Fruit fly (Drosophila melanogaster) whole organism, embryonic: ENCODE results near the gene Pkg21D.
A peak's percentile ranks its signal among the peaks of the same experiment; 100 is the strongest.

Experiments used
- CG10267 ChIP-seq: fragments of 200-800 bp; sonication (Bioruptor generic); optimal IDR thresholded peaks from 2 replicates; lab custom pipeline; 2018; ENCODE audit warnings: missing biosample characterization, mild to moderate bottlenecking, missing genetic modification characterization, moderate library complexity
- CG11247 ChIP-seq: fragments of 200-800 bp; sonication (Bioruptor generic); IDR thresholded peaks from 2 replicates; pipeline ENCODE4 v1.3.6; 2022; ENCODE audit warnings: missing biosample characterization, missing genetic modification characterization
- CG11560 ChIP-seq: fragments of 200-800 bp; sonication (Bioruptor generic); IDR thresholded peaks from 3 replicates; pipeline ENCODE4 v1.3.6; 2022; ENCODE audit warnings: missing biosample characterization, missing genetic modification characterization
- CG15514 ChIP-seq: fragments of 200-800 bp; sonication (Bioruptor generic); optimal IDR thresholded peaks from 3 replicates; lab custom pipeline; 2017; ENCODE audit warnings: missing biosample characterization, missing genetic modification characterization, mild to moderate bottlenecking, moderate library complexity, missing genetic modification reagents
- CG1603 ChIP-seq: fragments of 200-800 bp; sonication (Bioruptor generic); optimal IDR thresholded peaks from 2 replicates; lab custom pipeline; 2019; ENCODE audit warnings: missing biosample characterization, mild to moderate bottlenecking, missing genetic modification characterization, moderate library complexity
- CG17186 ChIP-seq: fragments of 200-800 bp; sonication (Bioruptor generic); optimal IDR thresholded peaks from 3 replicates; lab custom pipeline; 2017; ENCODE audit warnings: missing biosample characterization, missing genetic modification reagents, missing genetic modification characterization
- CG17612 ChIP-seq: fragments of 200-800 bp; sonication (Bioruptor generic); IDR thresholded peaks from 2 replicates; pipeline ENCODE4 v1.3.6; 2022; ENCODE audit warnings: missing biosample characterization, missing genetic modification characterization
- CG17802 ChIP-seq: fragments of 200-800 bp; sonication (Bioruptor generic); optimal IDR thresholded peaks from 2 replicates; lab custom pipeline; 2018; ENCODE audit warnings: missing biosample characterization, mild to moderate bottlenecking, missing genetic modification characterization, moderate library complexity
- CG17829 ChIP-seq: fragments of 200-800 bp; optimal IDR thresholded peaks from 2 replicates; lab custom pipeline; 2019; ENCODE audit warnings: missing biosample characterization, mild to moderate bottlenecking, missing genetic modification characterization, moderate library complexity
- CG18476 ChIP-seq: fragments of 200-800 bp; sonication (Bioruptor generic); optimal IDR thresholded peaks from 2 replicates; lab custom pipeline; 2016; ENCODE audit warnings: missing biosample characterization, mild to moderate bottlenecking, missing genetic modification characterization
- CG2120 ChIP-seq: fragments of 200-800 bp; sonication (Bioruptor generic); optimal IDR thresholded peaks from 3 replicates; lab custom pipeline; 2016; ENCODE audit warnings: missing biosample characterization, missing genetic modification characterization
- CG2712 ChIP-seq: fragments of 200-800 bp; optimal IDR thresholded peaks from 3 replicates; lab custom pipeline; 2019; ENCODE audit warnings: missing biosample characterization, mild to moderate bottlenecking, missing genetic modification characterization, moderate library complexity
- CG34422 ChIP-seq: fragments of 200-800 bp; sonication (Bioruptor generic); IDR thresholded peaks from 3 replicates; pipeline ENCODE4 v1.3.6; 2022; ENCODE audit warnings: missing biosample characterization, missing genetic modification characterization
- CG3726 ChIP-seq: fragments of 200-800 bp; sonication (Bioruptor generic); IDR thresholded peaks from 3 replicates; pipeline ENCODE4, ENCODE4 v1.3.6; 2022; ENCODE audit warnings: missing biosample characterization, missing genetic modification characterization
- CG6254 ChIP-seq: fragments of 200-800 bp; sonication (Bioruptor generic); optimal IDR thresholded peaks from 3 replicates; lab custom pipeline; 2017; ENCODE audit warnings: mild to moderate bottlenecking, missing biosample characterization, missing genetic modification reagents, missing genetic modification characterization
- CG6689 ChIP-seq: fragments of 200-800 bp; sonication (Bioruptor generic); IDR thresholded peaks from 2 replicates; pipeline ENCODE4 v1.3.6; 2022; ENCODE audit warnings: missing biosample characterization, missing genetic modification characterization
- CG6854 ChIP-seq: fragments of 200-800 bp; sonication (Bioruptor generic); optimal IDR thresholded peaks from 3 replicates; lab custom pipeline; 2017; ENCODE audit warnings: missing biosample characterization, mild to moderate bottlenecking, missing genetic modification characterization
- CG7987 ChIP-seq: fragments of 200-800 bp; sonication (Bioruptor generic); optimal IDR thresholded peaks from 2 replicates; lab custom pipeline; 2018; ENCODE audit warnings: missing biosample characterization, mild to moderate bottlenecking, missing genetic modification characterization, moderate library complexity
- CG8924 ChIP-seq: fragments of 200-800 bp; optimal IDR thresholded peaks from 3 replicates; lab custom pipeline; 2019; ENCODE audit warnings: missing biosample characterization, mild to moderate bottlenecking, missing genetic modification characterization, moderate library complexity
- CG9932 ChIP-seq: fragments of 200-800 bp; sonication (Bioruptor generic); IDR thresholded peaks from 2 replicates; pipeline ENCODE4 v1.3.6; 2022; ENCODE audit warnings: missing biosample characterization, missing genetic modification characterization
- D ChIP-seq, 2 experiments: fragments of 200-800 bp in 1 of 2; fragments of >200 bp in 1 of 2; sonication (Bioruptor generic) in 1 of 2; optimal IDR thresholded peaks; 2 replicates in 1 of 2; 3 replicates in 1 of 2; lab custom pipeline; 2017; ENCODE audit warnings: mild to moderate bottlenecking in 1 of 2, missing biosample characterization in 1 of 2, missing genetic modification characterization in 1 of 2, missing genetic modification reagents in 1 of 2
- Dll ChIP-seq: fragments of 200-800 bp; sonication (Bioruptor generic); IDR thresholded peaks from 4 replicates; pipeline ENCODE4 v1.3.6; 2022; ENCODE audit warnings: missing biosample characterization, missing genetic modification characterization; ENCODE audit not compliant: partially characterized antibody
- Dp ChIP-seq: fragments of 200-800 bp; sonication (Bioruptor generic); optimal IDR thresholded peaks from 2 replicates; lab custom pipeline; 2018; ENCODE audit warnings: missing biosample characterization, mild to moderate bottlenecking, missing genetic modification characterization, moderate library complexity
- E2f2 ChIP-seq: fragments of 200-800 bp; sonication (Bioruptor generic); IDR thresholded peaks from 2 replicates; pipeline ENCODE4 v1.3.6; 2022; ENCODE audit warnings: missing biosample characterization, missing genetic modification characterization
- GATAe ChIP-seq: fragments of 200-800 bp; sonication (Bioruptor generic); conservative IDR thresholded peaks from 2 replicates; pipeline ENCODE4 v1.3.6; 2022; ENCODE audit warnings: missing biosample characterization, missing genetic modification characterization
- MBD-R2 ChIP-seq: fragments of 200-800 bp; sonication (Bioruptor generic); IDR thresholded peaks from 2 replicates; pipeline ENCODE4 v1.3.6; 2022; ENCODE audit warnings: missing biosample characterization, missing genetic modification characterization
- MESR4 ChIP-seq: fragments of 200-800 bp; sonication (Bioruptor generic); optimal IDR thresholded peaks from 2 replicates; lab custom pipeline; 2018; ENCODE audit warnings: missing biosample characterization, mild to moderate bottlenecking, missing genetic modification characterization, moderate library complexity
- Mad ChIP-seq: fragments of 200-800 bp; sonication (Bioruptor generic); optimal IDR thresholded peaks from 2 replicates; lab custom pipeline; 2016; ENCODE audit warnings: missing biosample characterization, missing genetic modification characterization
- Pdp1 ChIP-seq, 2 experiments: fragments of 200-800 bp; sonication (Bioruptor generic); optimal IDR thresholded peaks; 3 replicates each; lab custom pipeline; 2016; ENCODE audit warnings: missing biosample characterization in 2 of 2, missing genetic modification characterization in 2 of 2, mild to moderate bottlenecking in 1 of 2, moderate library complexity in 1 of 2
- Scr ChIP-seq: fragments of 200-800 bp; sonication (Bioruptor generic); IDR thresholded peaks from 2 replicates; pipeline ENCODE4 v1.3.6; 2022; ENCODE audit warnings: missing biosample characterization, missing genetic modification characterization; ENCODE audit not compliant: partially characterized antibody
- amos ChIP-seq: fragments of 200-800 bp; sonication (Bioruptor generic); IDR thresholded peaks from 2 replicates; pipeline ENCODE4 v1.3.6; 2022; ENCODE audit warnings: missing biosample characterization, missing genetic modification characterization; ENCODE audit not compliant: partially characterized antibody
- ato ChIP-seq: fragments of 200-800 bp; sonication (Bioruptor generic); IDR thresholded peaks from 2 replicates; pipeline ENCODE4 v1.3.6; 2022; ENCODE audit warnings: missing biosample characterization, missing genetic modification characterization; ENCODE audit not compliant: partially characterized antibody
- btn ChIP-seq: fragments of 200-800 bp; sonication (Bioruptor generic); optimal IDR thresholded peaks from 2 replicates; lab custom pipeline; 2016; ENCODE audit warnings: missing biosample characterization, missing genetic modification characterization
- chinmo ChIP-seq: fragments of 200-800 bp; sonication (Bioruptor generic); IDR thresholded peaks from 4 replicates; pipeline ENCODE4 v1.3.6; 2022; ENCODE audit warnings: missing biosample characterization, missing genetic modification characterization; ENCODE audit not compliant: partially characterized antibody
- ci ChIP-seq: fragments of 200-800 bp; sonication (Bioruptor generic); IDR thresholded peaks from 3 replicates; pipeline ENCODE4 v1.3.6; 2022; ENCODE audit warnings: missing biosample characterization, missing genetic modification characterization
- crp ChIP-seq, 2 experiments: fragments of 200-800 bp; sonication (Bioruptor generic); optimal IDR thresholded peaks; 2 replicates in 1 of 2; 3 replicates in 1 of 2; lab custom pipeline; 2017; ENCODE audit warnings: missing biosample characterization in 2 of 2, missing genetic modification characterization in 2 of 2, mild to moderate bottlenecking in 1 of 2, moderate library complexity in 1 of 2
- disco-r ChIP-seq: fragments of 200-800 bp; sonication (Bioruptor generic); optimal IDR thresholded peaks from 2 replicates; lab custom pipeline; 2016; ENCODE audit warnings: missing biosample characterization, missing genetic modification characterization
- hbn ChIP-seq: fragments of 200-800 bp; sonication (Bioruptor generic); IDR thresholded peaks from 2 replicates; pipeline ENCODE4 v1.3.6; 2022; ENCODE audit warnings: missing biosample characterization, missing genetic modification characterization; ENCODE audit not compliant: partially characterized antibody
- kah ChIP-seq: fragments of 200-800 bp; sonication (Bioruptor generic); optimal IDR thresholded peaks from 2 replicates; lab custom pipeline; 2018; ENCODE audit warnings: missing biosample characterization, mild to moderate bottlenecking, missing genetic modification characterization
- kni ChIP-seq: fragments of 200-800 bp; sonication (Bioruptor generic); optimal IDR thresholded peaks from 3 replicates; lab custom pipeline; 2017; ENCODE audit warnings: mild to moderate bottlenecking, missing biosample characterization, missing genetic modification reagents, missing genetic modification characterization
- nerfin-1 ChIP-seq: fragments of 200-800 bp; sonication (Bioruptor generic); optimal IDR thresholded peaks from 3 replicates; lab custom pipeline; 2019; ENCODE audit warnings: missing biosample characterization, mild to moderate bottlenecking, missing genetic modification characterization, moderate library complexity
- nom ChIP-seq: fragments of 200-800 bp; sonication (Bioruptor generic); optimal IDR thresholded peaks from 2 replicates; lab custom pipeline; 2017; ENCODE audit warnings: missing biosample characterization, missing genetic modification characterization, mild to moderate bottlenecking, moderate library complexity, missing genetic modification reagents
- odd ChIP-seq: fragments of 200-800 bp; sonication (Bioruptor generic); optimal IDR thresholded peaks from 2 replicates; lab custom pipeline; 2017; ENCODE audit warnings: missing biosample characterization, mild to moderate bottlenecking, missing genetic modification characterization
- repo ChIP-seq: fragments of 200-800 bp; sonication (Bioruptor generic); optimal IDR thresholded peaks from 2 replicates; lab custom pipeline; 2016; ENCODE audit warnings: missing biosample characterization, missing genetic modification characterization
- tup ChIP-seq: fragments of 200-800 bp; sonication (Bioruptor generic); optimal IDR thresholded peaks from 2 replicates; lab custom pipeline; 2016; ENCODE audit warnings: missing biosample characterization, mild to moderate bottlenecking, missing genetic modification characterization, moderate library complexity
- vfl ChIP-seq: fragments of 200-800 bp; sonication (Bioruptor generic); optimal IDR thresholded peaks from 2 replicates; lab custom pipeline; 2016; ENCODE audit warnings: missing biosample characterization, missing genetic modification characterization
- vnd ChIP-seq: fragments of 200-800 bp; sonication (Bioruptor generic); IDR thresholded peaks from 3 replicates; pipeline ENCODE4 v1.3.6; 2022; ENCODE audit warnings: missing biosample characterization, missing genetic modification characterization; ENCODE audit not compliant: partially characterized antibody
- z ChIP-seq: fragments of 200-800 bp; sonication (Bioruptor generic); IDR thresholded peaks from 3 replicates; pipeline ENCODE4 v1.3.6; 2022; ENCODE audit warnings: missing biosample characterization, missing genetic modification characterization

Pkg21D gene

dm6 chr2L:815785-816389 is 25.3 kb upstream of the Pkg21D start, which contains the start of the genes Saf6 and Pex12 (continued):
- TF ChIP-seq CG8924 (no peak), hbn (GFP tag; lab: Robert Waterston, UW) (peak; percentile 76), CG17802 (tag; lab: Kevin White, UChicago) (no peak), CG1603 (tag; lab: Kevin White, UChicago) (peak; percentile 43), CG11247 (GFP tag; lab: Robert Waterston, UW) (no peak), CG2712 (tag; lab: Kevin White, UChicago) (no peak), kni (GFP tag; lab: Kevin White, UChicago) (no peak), repo (GFP tag; lab: Kevin White, UChicago) (no peak), Dll (GFP tag; lab: Robert Waterston, UW) (peak; percentile 89), tup (GFP tag; lab: Kevin White, UChicago) (no peak), D (optimal IDR thresholded peaks at IDR 0.05; lab: Kevin White, UChicago) (peak; percentile 48), D (GFP tag; optimal IDR thresholded peaks at IDR 0.05; lab: Kevin White, UChicago) (no peak), CG17829 (no peak), vnd (GFP tag; lab: Robert Waterston, UW) (peak; percentile 76), nerfin-1 (tag; lab: Kevin White, UChicago) (no peak), CG17186 (no peak), vfl (GFP tag; lab: Kevin White, UChicago) (no peak), GATAe (peak; percentile 37), btn (GFP tag; lab: Kevin White, UChicago) (no peak), Scr (GFP tag; lab: Robert Waterston, UW) (peak; percentile 83), nom (GFP tag; lab: Kevin White, UChicago) (peak; percentile 65), CG6689 (GFP tag; lab: Robert Waterston, UW) (no peak), kah (no peak), E2f2 (GFP tag; lab: Robert Waterston, UW) (peak; percentile 52), CG11560 (tag; lab: Robert Waterston, UW) (no peak), CG18476 (GFP tag; lab: Kevin White, UChicago) (no peak), CG6254 (GFP tag; lab: Kevin White, UChicago) (no peak), ci (GFP tag; lab: Robert Waterston, UW) (0 out of 3 replicates have a peak, but pooled peaks have one; percentile 12), Mad (GFP tag; lab: Kevin White, UChicago) (no peak), CG17612 (GFP tag; lab: Robert Waterston, UW) (no peak), disco-r (GFP tag; lab: Kevin White, UChicago) (no peak), odd (GFP tag; lab: Kevin White, UChicago) (no peak), ato (peak; percentile 75), CG3726 (GFP tag; lab: Robert Waterston, UW) (no peak), amos (GFP tag; lab: Robert Waterston, UW) (peak; percentile 79), CG7987 (no peak)

- TF ChIP-seq CG10267 (tag; lab: Kevin White, UChicago) (peak; percentile 83), ci (GFP tag; lab: Robert Waterston, UW) (peak; percentile 13; the same call in 1 of the 3 replicates), z (GFP tag; lab: Robert Waterston, UW) (no peak), Pdp1 (GFP tag; optimal IDR thresholded peaks at IDR 0.05; lab: Kevin White, UChicago) (peak in 1 of 2 experiments; percentile 87), E2f2 (GFP tag; lab: Robert Waterston, UW) (peak; percentile 93), CG9932 (GFP tag; lab: Robert Waterston, UW) (no peak), MESR4 (GFP tag; lab: Kevin White, UChicago) (peak; percentile 38), MBD-R2 (GFP tag; lab: Robert Waterston, UW) (peak; percentile 74), chinmo (GFP tag; lab: Robert Waterston, UW) (0 out of 4 replicates have a peak, but pooled peaks have one; percentile 6), CG34422 (GFP tag; lab: Robert Waterston, UW) (peak; percentile 34; the same call in 1 of the 3 replicates), Dll (GFP tag; lab: Robert Waterston, UW) (peak; percentile 18; the same call in 1 of the 4 replicates), CG2120 (GFP tag; lab: Kevin White, UChicago) (peak; percentile 1), CG15514 (peak; percentile 11), Dp (peak; percentile 84), CG6854 (no peak), crp (GFP tag; optimal IDR thresholded peaks at IDR 0.05; lab: Kevin White, UChicago) (peak in 1 of 2 experiments; percentile 84)
Observed at dm6 chr2L:811405-811804, 20.8 kb upstream of the Pkg21D start, which contains the start of gene Dbp21E2. TSS of gene Dbp21E2 (plus strand) at chr2L:811584.
